Worm (Caenorhabditis elegans) whole organism, L2 larva: ENCODE results near the gene F49H12.3.

Experiments used
- lin-11 ChIP-seq: fragments of 150-350 bp; sonication (generic microtip); optimal IDR thresholded peaks from 2 replicates; lab custom pipeline; 2014; ENCODE audit warnings: missing biosample characterization, missing genetic modification characterization, inconsistent platforms, mixed read lengths
- skn-1 ChIP-seq: sonication (generic microtip); optimal IDR thresholded peaks from 2 replicates; lab custom pipeline; 2017; ENCODE audit warnings: missing biosample characterization, missing genetic modification characterization

- TF ChIP-seq lin-11 (tag; lab: Kevin White, UChicago): no peak
- TF ChIP-seq skn-1 (tag; lab: Kevin White, UChicago): no peak
Measured at ce11 chrX:2074055-2074454, 10.1 kb upstream of the F49H12.3 start, which contains the start of gene txdc-12.2.
